Worm (Caenorhabditis elegans): Measurements from ENCODE around the gene rsef-1.

Gene rsef-1

ce11 chrX:3051315-3051993, 7.7 kb downstream of the rsef-1 start:
- peak; percentile 84 for TF ChIP-seq fkh-10 (GFP tag; optimal IDR thresholded peaks at IDR 0.05)
- no peak for TF ChIP-seq pqm-1 (tag; optimal IDR thresholded peaks at IDR 0.05)

DNA sequence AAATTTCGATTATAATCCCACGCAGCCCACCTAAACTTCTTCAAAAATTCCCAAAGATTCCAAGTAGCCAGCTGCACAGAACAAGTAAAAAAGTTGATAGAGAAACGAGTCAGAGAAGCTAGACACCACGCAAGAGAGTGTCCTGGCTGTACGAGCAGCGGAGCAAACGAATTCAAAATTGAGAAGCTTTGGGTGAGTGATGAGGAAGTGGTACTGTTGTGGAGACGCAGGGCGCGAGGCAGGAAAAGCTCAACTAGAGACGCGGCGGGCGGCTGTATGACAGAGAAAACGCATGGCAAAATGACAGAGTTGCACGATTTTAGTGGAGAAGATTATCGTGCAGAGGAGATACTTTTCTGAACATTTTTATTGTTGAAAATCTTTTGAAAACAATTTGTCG, 10.0 kb downstream of the rsef-1 start:
- no peak for TF ChIP-seq fkh-10 (GFP tag; optimal IDR thresholded peaks at IDR 0.05)
- TF ChIP-seq lin-39 (tag; optimal IDR thresholded peaks at IDR 0.05), result peak; percentile 71
- no peak for TF ChIP-seq nhr-237 (tag; optimal IDR thresholded peaks at IDR 0.05)
- no peak for TF ChIP-seq nhr-28 (tag; optimal IDR thresholded peaks at IDR 0.05)
- no peak for TF ChIP-seq nhr-67 (tag; optimal IDR thresholded peaks at IDR 0.05)
- TF ChIP-seq unc-39 (tag; optimal IDR thresholded peaks at IDR 0.05), result no peak
- TF ChIP-seq tbx-2 (tag; optimal IDR thresholded peaks at IDR 0.05), result no peak
- no peak for TF ChIP-seq egl-27 (tag; optimal IDR thresholded peaks at IDR 0.05)
- TF ChIP-seq ztf-4 (tag; optimal IDR thresholded peaks at IDR 0.05), result no peak
- no peak for TF ChIP-seq nhr-43 (tag; optimal IDR thresholded peaks at IDR 0.05; ENCODE audit: poor library complexity, severe bottlenecking)
- TF ChIP-seq ceh-28 (tag; optimal IDR thresholded peaks at IDR 0.05), result no peak
- no peak for TF ChIP-seq nhr-23 (tag; optimal IDR thresholded peaks at IDR 0.05)
- no peak for TF ChIP-seq eor-1 (tag; optimal IDR thresholded peaks at IDR 0.05)
- TF ChIP-seq elt-3 (tag; optimal IDR thresholded peaks at IDR 0.05), result no peak
- TF ChIP-seq ceh-16 (tag; optimal IDR thresholded peaks at IDR 0.05), result no peak
- TF ChIP-seq nhr-25 (tag; optimal IDR thresholded peaks at IDR 0.05), result no peak
- TF ChIP-seq hmg-11 (tag; optimal IDR thresholded peaks at IDR 0.05), result peak; percentile 34
- peak; percentile 24 for TF ChIP-seq unc-62 (GFP tag; optimal IDR thresholded peaks at IDR 0.05)
- TF ChIP-seq skn-1 (tag; optimal IDR thresholded peaks at IDR 0.05), result no peak
- no peak for TF ChIP-seq fos-1 (tag; optimal IDR thresholded peaks at IDR 0.05)
- no peak for TF ChIP-seq lsy-12 (tag; optimal IDR thresholded peaks at IDR 0.05)
- no peak for TF ChIP-seq nhr-11 (tag; optimal IDR thresholded peaks at IDR 0.05)
- peak; percentile 37 for TF ChIP-seq elt-2 (tag; optimal IDR thresholded peaks at IDR 0.05)
- TF ChIP-seq snpc-4 (tag; optimal IDR thresholded peaks at IDR 0.05), result no peak
- peak; percentile 19 for TF ChIP-seq mdl-1 (tag; optimal IDR thresholded peaks at IDR 0.05)
- peak; percentile 18 for TF ChIP-seq zag-1 (tag; optimal IDR thresholded peaks at IDR 0.05)
- no peak for TF ChIP-seq nhr-77 (tag; optimal IDR thresholded peaks at IDR 0.05)
- no peak for TF ChIP-seq R02D3.7 (tag; optimal IDR thresholded peaks at IDR 0.05)
- no peak for TF ChIP-seq aly-2 (tag; optimal IDR thresholded peaks at IDR 0.05)
- TF ChIP-seq lin-15B (tag; optimal IDR thresholded peaks at IDR 0.05), result no peak
- TF ChIP-seq nhr-12 (tag; optimal IDR thresholded peaks at IDR 0.05), result no peak
- peak; percentile 75 for TF ChIP-seq nfya-1 (tag; optimal IDR thresholded peaks at IDR 0.05; ENCODE audit: insufficient read depth)
- no peak for TF ChIP-seq ceh-82 (tag; optimal IDR thresholded peaks at IDR 0.05)
- TF ChIP-seq ama-1 (optimal IDR thresholded peaks at IDR 0.05), result no peak
- TF ChIP-seq pqm-1 (tag; optimal IDR thresholded peaks at IDR 0.05), result peak; percentile 44
- peak; percentile 16 for TF ChIP-seq pha-4 (tag; optimal IDR thresholded peaks at IDR 0.05)
- TF ChIP-seq nhr-76 (tag; optimal IDR thresholded peaks at IDR 0.05), result no peak
- no peak for TF ChIP-seq mml-1 (tag; optimal IDR thresholded peaks at IDR 0.05)
- TF ChIP-seq ztf-11 (tag; optimal IDR thresholded peaks at IDR 0.05), result no peak
- no peak for TF ChIP-seq ceh-9 (tag; optimal IDR thresholded peaks at IDR 0.05)
- TF ChIP-seq elt-1 (tag; optimal IDR thresholded peaks at IDR 0.05), result no peak
- no peak for TF ChIP-seq daf-12 (tag; optimal IDR thresholded peaks at IDR 0.05)
- no peak for TF ChIP-seq sea-2 (GFP tag; optimal IDR thresholded peaks at IDR 0.05)
- TF ChIP-seq egl-5 (tag; optimal IDR thresholded peaks at IDR 0.05), result peak; percentile 55
- no peak for TF ChIP-seq jun-1 (tag; optimal IDR thresholded peaks at IDR 0.05)
- TF ChIP-seq ZK546.5 (tag; optimal IDR thresholded peaks at IDR 0.05), result no peak
- no peak for TF ChIP-seq fkh-2 (tag; optimal IDR thresholded peaks at IDR 0.05)
